Fruit fly (Drosophila melanogaster): Measurements from ENCODE around the gene ksr.

The ksr gene

DNA sequence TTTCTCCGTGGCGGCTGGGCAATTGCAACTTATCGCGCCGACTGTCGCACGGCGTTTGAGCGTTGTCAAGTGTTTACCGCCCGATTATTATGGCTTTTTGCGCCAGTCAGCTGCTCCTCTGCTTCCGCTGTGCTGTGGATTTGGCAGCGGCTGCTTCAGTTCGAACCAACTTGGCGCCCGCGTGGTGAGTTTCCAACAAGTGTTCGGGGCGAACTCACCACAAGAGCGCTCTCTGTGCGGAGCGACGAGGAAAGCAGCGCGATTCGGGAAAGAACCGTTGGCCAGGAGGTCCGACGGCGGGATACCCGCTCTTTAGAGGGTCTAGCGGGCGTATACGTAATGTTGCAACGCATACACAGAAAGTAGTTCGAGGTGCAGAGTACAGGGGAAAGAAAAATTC, 18.9 kb upstream of the ksr start, which contains the start of gene NKCC:
Gene NKCC, minus strand, starts transcription at position 57 of the 400 bp plus-strand sequence.
- TF ChIP-seq usp (GFP tag; optimal IDR thresholded peaks at IDR 0.05): no peak
- TF ChIP-seq EcR (GFP tag; optimal IDR thresholded peaks at IDR 0.05): no peak
- no peak for TF ChIP-seq psq (optimal IDR thresholded peaks at IDR 0.05)
- no peak for TF ChIP-seq Dll (optimal IDR thresholded peaks at IDR 0.05)
- no peak for TF ChIP-seq CG8478 (optimal IDR thresholded peaks at IDR 0.05)
- no peak for TF ChIP-seq pan (optimal IDR thresholded peaks at IDR 0.05)

DNA sequence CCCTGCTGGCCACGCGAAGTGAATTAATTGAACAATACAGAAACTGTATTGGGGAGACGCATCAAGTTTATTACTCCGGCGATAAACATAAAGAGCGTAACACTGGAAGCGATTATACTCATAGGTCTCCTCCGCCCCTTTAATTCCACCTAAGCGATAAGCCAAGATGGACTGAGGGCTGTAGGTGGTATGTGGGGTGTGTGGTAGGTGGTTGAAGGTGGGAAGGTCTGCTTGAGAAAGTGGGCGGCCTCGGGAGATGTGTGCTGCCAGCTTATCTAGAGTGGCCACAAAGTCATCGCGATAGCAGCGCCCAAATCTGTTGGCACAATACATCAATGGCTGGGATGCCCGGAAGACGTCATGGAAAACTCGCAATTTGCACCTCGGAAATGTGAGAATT, 13.9 kb upstream of the ksr start:
- TF ChIP-seq Dll (optimal IDR thresholded peaks at IDR 0.05): no peak
- TF ChIP-seq psq (optimal IDR thresholded peaks at IDR 0.05): no peak

DNA sequence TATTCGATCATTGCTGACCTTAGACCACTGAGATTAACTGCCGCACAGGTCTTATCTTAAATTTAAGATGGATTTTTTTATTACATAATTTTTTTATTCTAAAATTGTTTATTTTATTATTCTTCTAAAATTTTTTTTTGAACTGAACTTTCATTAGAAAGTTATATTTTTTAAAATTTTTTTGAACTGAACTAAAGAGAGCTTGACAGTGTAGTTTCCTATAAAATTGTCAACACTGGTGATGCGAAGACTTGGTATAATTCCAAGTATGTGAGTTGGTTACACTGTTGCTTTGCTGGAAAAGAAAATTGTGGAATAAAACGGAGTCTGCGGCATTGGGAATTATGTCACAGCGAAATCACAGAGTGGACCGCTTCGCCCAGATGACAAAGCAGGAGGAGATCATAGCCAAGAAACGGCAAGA, 1.6 kb upstream of the ksr start, which contains the start of gene CG31550:
Gene CG31550, plus strand, starts transcription at position 249 of the 424 bp plus-strand sequence.
- TF ChIP-seq Dll (optimal IDR thresholded peaks at IDR 0.05) (no peak), pan (optimal IDR thresholded peaks at IDR 0.05) (no peak), CG8478 (optimal IDR thresholded peaks at IDR 0.05) (no peak), usp (GFP tag; optimal IDR thresholded peaks at IDR 0.05) (no peak), psq (optimal IDR thresholded peaks at IDR 0.05) (no peak), EcR (GFP tag; optimal IDR thresholded peaks at IDR 0.05) (no peak)

DNA sequence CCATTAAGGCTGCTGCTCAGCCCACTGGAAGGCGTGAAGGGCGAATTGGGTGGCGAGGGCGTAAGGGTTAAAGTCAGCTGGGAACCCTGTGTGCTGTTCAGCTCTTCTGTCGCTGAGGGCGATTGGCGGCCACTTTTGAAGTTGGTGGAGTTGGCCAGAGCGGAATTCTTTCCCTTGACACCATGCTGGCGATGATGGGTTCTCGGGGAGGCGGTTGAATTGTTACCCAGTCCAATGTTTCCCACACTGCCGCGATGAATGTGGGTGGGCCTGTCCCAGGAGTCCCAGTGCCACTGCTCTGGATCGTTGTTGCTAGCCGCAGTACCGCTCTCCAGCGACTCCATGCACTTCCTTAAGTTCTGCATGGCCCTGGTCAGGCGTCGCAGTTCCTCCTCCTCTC, 916 bp downstream of the ksr start:
- TF ChIP-seq CG8478 (optimal IDR thresholded peaks at IDR 0.05): no peak
- TF ChIP-seq usp (GFP tag; optimal IDR thresholded peaks at IDR 0.05): no peak
- TF ChIP-seq Dll (optimal IDR thresholded peaks at IDR 0.05): no peak
- TF ChIP-seq pan (optimal IDR thresholded peaks at IDR 0.05): no peak
- TF ChIP-seq EcR (GFP tag; optimal IDR thresholded peaks at IDR 0.05): no peak
- no peak for TF ChIP-seq psq (optimal IDR thresholded peaks at IDR 0.05)

DNA sequence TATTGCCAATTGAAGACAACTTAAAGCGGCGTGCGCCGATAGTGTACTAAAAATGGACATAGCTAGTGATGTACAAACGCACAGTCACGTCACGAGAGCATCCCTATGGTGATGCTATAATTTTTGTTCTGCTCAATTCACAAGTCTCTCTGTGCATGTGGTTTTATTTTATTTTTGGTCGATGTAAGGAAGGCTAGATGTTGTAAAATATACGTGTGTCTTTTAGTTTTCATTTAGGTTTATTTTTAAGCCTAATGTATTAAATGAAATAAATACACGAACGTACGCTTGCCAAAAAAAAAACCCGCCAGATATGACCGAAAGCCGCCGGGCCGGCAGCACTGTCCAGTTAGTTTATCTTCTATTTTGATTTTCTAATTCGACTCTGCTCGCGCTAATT, 9.2 kb downstream of the ksr start, which contains the start of the genes CG45100, HDAC3 and Hcs:
Gene CG45100, minus strand, starts transcription at position 50 of the 400 bp plus-strand sequence.
Gene HDAC3, minus strand, starts transcription at position 50 of the 400 bp plus-strand sequence.
Gene Hcs, plus strand, starts transcription at position 349 of the 400 bp plus-strand sequence.
- TF ChIP-seq psq (optimal IDR thresholded peaks at IDR 0.05) (no peak), pan (optimal IDR thresholded peaks at IDR 0.05) (no peak), CG8478 (optimal IDR thresholded peaks at IDR 0.05) (no peak), EcR (GFP tag; optimal IDR thresholded peaks at IDR 0.05) (no peak), usp (GFP tag; optimal IDR thresholded peaks at IDR 0.05) (no peak), Dll (optimal IDR thresholded peaks at IDR 0.05) (no peak)

DNA sequence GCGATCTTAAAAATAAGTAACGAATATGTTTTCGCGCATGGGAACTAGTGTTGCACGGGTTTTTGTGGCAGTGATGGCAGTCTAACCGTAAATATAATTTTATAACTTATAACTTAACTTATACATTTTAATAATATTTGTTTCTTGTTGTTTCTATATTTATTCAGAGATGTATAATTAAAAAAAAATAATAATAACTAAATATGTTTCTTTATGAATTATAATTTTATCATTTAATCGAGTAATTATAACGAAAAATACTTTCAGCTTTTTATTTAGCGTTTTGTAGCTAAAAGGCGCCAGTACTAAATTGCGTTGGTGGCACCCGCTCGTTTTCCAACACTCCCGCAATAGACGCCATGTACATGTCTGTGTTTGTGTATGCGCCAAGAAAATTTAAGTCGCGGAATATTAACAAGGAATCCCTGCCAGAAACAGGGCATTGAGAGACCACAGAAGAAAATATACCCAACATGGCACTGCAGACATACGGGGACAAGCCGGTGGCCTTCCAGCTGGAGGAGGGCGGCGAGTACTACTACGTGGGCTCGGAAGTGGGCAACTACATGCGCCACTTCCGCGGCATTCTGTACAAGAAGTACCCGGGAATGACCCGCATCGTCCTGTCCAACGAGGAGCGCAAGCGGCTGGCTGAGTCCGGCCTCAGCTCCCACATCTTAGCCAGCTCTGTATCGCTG, 13.0 kb downstream of the ksr start, which contains the start of the genes mRpL44 and Snr1:
Gene mRpL44, minus strand, starts transcription at position 51 of the 698 bp plus-strand sequence.
Gene Snr1, plus strand, starts transcription at position 341 of the 698 bp plus-strand sequence.
- TF ChIP-seq Dll (optimal IDR thresholded peaks at IDR 0.05) (no peak), psq (optimal IDR thresholded peaks at IDR 0.05) (no peak), pan (optimal IDR thresholded peaks at IDR 0.05) (no peak), CG8478 (optimal IDR thresholded peaks at IDR 0.05) (no peak)

DNA sequence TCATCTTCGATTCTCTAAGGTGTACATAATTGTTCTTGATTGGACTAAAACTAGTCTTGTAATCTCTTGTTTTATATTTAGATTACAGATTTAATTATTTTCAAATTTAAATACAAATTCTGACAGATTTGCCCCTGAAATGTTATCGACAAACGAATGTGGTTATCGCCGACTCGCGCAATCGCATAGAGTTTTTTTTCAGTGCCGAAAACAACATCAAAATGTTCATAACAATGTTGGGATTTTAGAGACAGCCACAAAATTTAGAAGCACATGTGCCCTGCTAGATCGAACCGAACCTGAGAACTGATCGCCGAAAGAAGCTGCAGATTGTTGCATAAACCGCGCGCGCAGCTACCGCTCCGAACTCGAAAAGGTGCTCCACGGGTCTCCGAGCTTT, 16.1 kb downstream of the ksr start, which contains the start of gene POLDIP2:
Gene POLDIP2, plus strand, starts transcription at position 160 of the 400 bp plus-strand sequence.
- TF ChIP-seq Dll (optimal IDR thresholded peaks at IDR 0.05) (no peak), CG8478 (optimal IDR thresholded peaks at IDR 0.05) (no peak), EcR (GFP tag; optimal IDR thresholded peaks at IDR 0.05) (no peak), usp (GFP tag; optimal IDR thresholded peaks at IDR 0.05) (no peak), psq (optimal IDR thresholded peaks at IDR 0.05) (no peak), pan (optimal IDR thresholded peaks at IDR 0.05) (no peak)

DNA sequence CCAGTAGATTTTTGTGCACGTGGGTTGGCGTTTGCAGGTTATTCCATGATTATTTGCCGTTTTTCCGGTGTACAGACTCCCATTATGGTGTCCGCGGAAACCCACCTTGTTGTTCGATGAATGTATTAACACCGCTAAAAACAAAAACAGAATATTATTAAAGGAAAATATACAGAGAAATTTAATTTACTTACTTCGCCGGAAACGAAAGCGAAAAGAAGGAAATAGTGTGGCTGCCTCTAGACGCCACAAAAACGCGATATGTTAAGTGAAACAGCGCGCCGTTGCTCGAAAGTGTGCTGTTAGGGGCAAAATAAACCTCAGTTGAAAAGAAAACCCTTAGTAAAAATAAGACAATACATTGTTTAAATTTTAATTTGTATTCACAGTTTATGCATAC, 16.8 kb downstream of the ksr start, which contains the start of gene RpL35A:
Gene RpL35A, minus strand, starts transcription at position 227 of the 400 bp plus-strand sequence.
- TF ChIP-seq usp (GFP tag; optimal IDR thresholded peaks at IDR 0.05) (no peak), CG8478 (optimal IDR thresholded peaks at IDR 0.05) (no peak), Dll (optimal IDR thresholded peaks at IDR 0.05) (no peak), EcR (GFP tag; optimal IDR thresholded peaks at IDR 0.05) (no peak), pan (optimal IDR thresholded peaks at IDR 0.05) (no peak), psq (optimal IDR thresholded peaks at IDR 0.05) (no peak)

DNA sequence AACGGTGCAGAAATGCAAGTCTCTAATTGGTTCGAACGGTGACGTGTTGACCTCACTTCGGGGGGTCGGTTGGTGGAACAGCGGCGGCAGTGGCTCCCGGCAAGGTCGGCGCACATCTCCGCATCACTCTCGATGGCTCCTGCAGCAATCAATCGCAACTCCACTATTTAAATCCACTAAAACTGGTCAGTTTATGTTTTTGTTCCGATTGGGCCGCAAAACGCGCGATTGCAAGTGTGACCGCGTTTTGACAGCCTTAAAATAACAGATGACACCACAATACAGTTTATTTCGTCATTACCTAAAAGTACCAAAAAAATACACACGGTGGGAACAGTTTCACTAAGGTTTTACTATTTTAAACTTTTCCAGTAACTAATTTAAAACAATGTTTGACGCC, 19.2 kb downstream of the ksr start, which contains the start of gene PEK:
Gene PEK, minus strand, starts transcription at position 273 of the 400 bp plus-strand sequence.
- no peak for TF ChIP-seq pan (optimal IDR thresholded peaks at IDR 0.05)
- no peak for TF ChIP-seq CG8478 (optimal IDR thresholded peaks at IDR 0.05)
- TF ChIP-seq psq (optimal IDR thresholded peaks at IDR 0.05): no peak
- no peak for TF ChIP-seq usp (GFP tag; optimal IDR thresholded peaks at IDR 0.05)
- TF ChIP-seq Dll (optimal IDR thresholded peaks at IDR 0.05): no peak
- TF ChIP-seq EcR (GFP tag; optimal IDR thresholded peaks at IDR 0.05): no peak

DNA sequence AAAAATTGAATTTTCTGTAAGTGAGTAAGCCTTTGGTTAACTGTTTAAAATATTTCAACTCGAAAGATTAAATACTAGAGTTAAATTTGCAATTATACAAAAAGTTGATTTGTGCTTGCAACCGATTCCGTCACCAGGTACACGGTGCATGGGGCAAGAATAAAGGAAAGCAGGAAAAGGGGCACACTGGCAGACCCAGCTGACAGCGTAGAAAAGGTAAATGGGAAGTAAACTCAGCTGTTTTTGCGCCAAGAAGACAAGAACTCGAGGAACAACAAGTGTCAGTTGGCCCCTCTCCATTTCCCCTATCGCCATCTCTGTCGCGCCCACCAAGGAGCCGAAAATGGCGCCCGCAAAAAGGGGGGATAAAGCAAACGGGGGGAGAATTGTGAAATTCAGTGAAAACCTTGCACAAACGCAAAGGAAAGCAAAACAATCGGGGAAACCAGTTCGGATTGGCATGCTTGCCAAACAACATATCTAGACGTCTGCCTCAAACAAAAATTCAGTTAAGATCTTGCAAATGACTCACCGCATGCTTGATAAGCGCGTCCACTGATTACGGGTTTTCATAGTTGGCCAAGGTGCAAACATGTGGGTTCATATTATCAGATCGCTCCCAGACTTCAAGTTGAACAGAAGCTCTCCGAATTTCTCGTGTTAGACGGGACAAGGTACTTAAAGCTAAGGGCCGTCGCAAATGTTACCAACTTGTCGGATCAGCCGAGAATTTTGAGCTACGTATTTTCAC, 20.3 kb downstream of the ksr start:
- TF ChIP-seq Dll (optimal IDR thresholded peaks at IDR 0.05) (no peak), usp (GFP tag; optimal IDR thresholded peaks at IDR 0.05) (no peak), psq (optimal IDR thresholded peaks at IDR 0.05) (no peak), EcR (GFP tag; optimal IDR thresholded peaks at IDR 0.05) (no peak), CG8478 (optimal IDR thresholded peaks at IDR 0.05) (no peak), pan (optimal IDR thresholded peaks at IDR 0.05) (no peak)

DNA sequence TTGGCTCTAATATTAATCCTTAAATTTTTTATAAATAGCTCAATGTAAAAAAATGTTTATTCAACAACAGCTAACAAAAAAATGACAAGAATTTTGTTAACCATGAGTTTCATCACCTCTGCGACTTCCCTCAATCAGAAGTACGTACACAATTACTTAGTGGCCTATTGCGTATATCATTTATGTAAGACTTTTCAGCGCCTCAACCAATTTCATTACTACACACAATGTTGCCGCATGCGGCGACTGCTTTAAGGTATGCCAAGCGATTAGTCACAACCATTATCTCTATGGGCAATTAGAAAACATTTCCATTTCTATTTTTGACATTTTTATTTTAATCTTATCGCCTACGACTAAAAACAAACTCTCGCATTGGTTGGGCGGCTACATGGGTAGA, 25.1 kb downstream of the ksr start:
- TF ChIP-seq CG8478 (optimal IDR thresholded peaks at IDR 0.05) (no peak), EcR (GFP tag; optimal IDR thresholded peaks at IDR 0.05) (no peak), psq (optimal IDR thresholded peaks at IDR 0.05) (no peak), usp (GFP tag; optimal IDR thresholded peaks at IDR 0.05) (no peak), Dll (optimal IDR thresholded peaks at IDR 0.05) (no peak), pan (optimal IDR thresholded peaks at IDR 0.05) (no peak)

DNA sequence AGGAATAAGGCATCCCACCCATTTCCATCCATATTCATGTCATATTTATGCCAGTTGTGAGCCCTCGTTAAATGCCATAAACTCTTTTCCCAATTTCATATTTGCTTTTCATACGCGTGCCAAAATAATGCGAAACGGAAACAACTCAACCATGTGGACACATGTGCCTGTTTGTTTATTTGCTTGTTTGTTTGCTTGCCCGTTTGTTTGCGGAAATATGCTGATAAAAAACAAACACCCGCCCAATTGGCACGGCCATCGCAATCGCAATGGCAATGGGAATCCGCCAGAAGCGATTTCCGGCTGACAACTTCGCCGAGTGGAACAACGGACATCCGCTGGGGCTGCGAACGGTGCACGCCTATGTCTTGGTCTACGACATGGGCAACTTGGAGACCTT, 29.4 kb downstream of the ksr start:
- no peak for TF ChIP-seq psq (optimal IDR thresholded peaks at IDR 0.05)
- no peak for TF ChIP-seq usp (GFP tag; optimal IDR thresholded peaks at IDR 0.05)
- TF ChIP-seq CG8478 (optimal IDR thresholded peaks at IDR 0.05): no peak
- TF ChIP-seq EcR (GFP tag; optimal IDR thresholded peaks at IDR 0.05): no peak
- no peak for TF ChIP-seq Dll (optimal IDR thresholded peaks at IDR 0.05)
- TF ChIP-seq pan (optimal IDR thresholded peaks at IDR 0.05): no peak

All from whole organism.